Fruit fly (Drosophila melanogaster): Measurements from ENCODE around the gene CG4592.

Gene CG4592

DNA sequence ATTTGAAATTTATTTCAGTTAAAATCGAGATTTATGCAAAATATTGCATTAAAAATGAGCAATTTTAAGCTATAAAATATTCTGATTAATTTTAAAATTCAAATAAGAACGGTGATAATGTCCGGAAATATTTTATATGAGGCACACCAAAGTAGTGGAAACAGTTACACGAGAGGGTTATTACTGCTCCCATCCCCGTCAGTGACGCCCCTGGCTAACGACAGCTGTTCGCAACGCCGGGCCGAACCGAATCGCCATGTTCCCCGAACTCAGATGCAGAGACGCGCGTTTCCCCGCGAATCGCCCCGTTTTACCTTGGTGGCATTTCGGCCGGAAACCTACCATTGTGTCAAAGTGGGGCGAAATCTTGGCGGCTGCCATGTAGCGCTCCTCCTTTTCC is 9.7 kb upstream of the CG4592 start (continued):
- no peak for TF ChIP-seq sima (GFP tag; optimal IDR thresholded peaks at IDR 0.05)
- no peak for TF ChIP-seq CG3163 (GFP tag; optimal IDR thresholded peaks at IDR 0.05)
- no peak for TF ChIP-seq kah (GFP tag; optimal IDR thresholded peaks at IDR 0.05)
- TF ChIP-seq kay (GFP tag; optimal IDR thresholded peaks at IDR 0.05) = no peak
- no peak for TF ChIP-seq BEAF-32 (GFP tag; optimal IDR thresholded peaks at IDR 0.05)
- no peak for TF ChIP-seq dan (GFP tag; IDR thresholded peaks at IDR 0.05)
- no peak for TF ChIP-seq CG10462 (GFP tag; optimal IDR thresholded peaks at IDR 0.05)
- TF ChIP-seq CG8924 (tag; optimal IDR thresholded peaks at IDR 0.05) = no peak
- no peak for TF ChIP-seq CG12071 (GFP tag; optimal IDR thresholded peaks at IDR 0.05)
- no peak for TF ChIP-seq CG14710 (tag; optimal IDR thresholded peaks at IDR 0.05)
- no peak for TF ChIP-seq Kr (GFP tag; optimal IDR thresholded peaks at IDR 0.05)
- no peak for TF ChIP-seq Taf1 (GFP tag; IDR thresholded peaks at IDR 0.05)
- peak; percentile 74 for TF ChIP-seq slbo (GFP tag; IDR thresholded peaks at IDR 0.05)
- peak; percentile 19 for TF ChIP-seq grau (tag; optimal IDR thresholded peaks at IDR 0.05)
- no peak for TF ChIP-seq Mes4 (GFP tag; optimal IDR thresholded peaks at IDR 0.05)
- TF ChIP-seq Dip3 (GFP tag; optimal IDR thresholded peaks at IDR 0.05) = no peak
- no peak for TF ChIP-seq chinmo (GFP tag; IDR thresholded peaks at IDR 0.05; ENCODE audit: partially characterized antibody)
- no peak for TF ChIP-seq CG12942 (GFP tag; optimal IDR thresholded peaks at IDR 0.05)
- no peak for TF ChIP-seq en (GFP tag; optimal IDR thresholded peaks at IDR 0.05)
- no peak for TF ChIP-seq CG12155 (GFP tag; optimal IDR thresholded peaks at IDR 0.05)
- TF ChIP-seq Spps (tag; optimal IDR thresholded peaks at IDR 0.05) = no peak
- no peak for TF ChIP-seq CG2116 (GFP tag; optimal IDR thresholded peaks at IDR 0.05)
- TF ChIP-seq unc-4 (GFP tag; IDR thresholded peaks at IDR 0.05; ENCODE audit: partially characterized antibody) = no peak
- no peak for TF ChIP-seq pros (GFP tag; optimal IDR thresholded peaks at IDR 0.05)
- no peak for TF ChIP-seq CG18011 (GFP tag; optimal IDR thresholded peaks at IDR 0.05)
- TF ChIP-seq CG6175 (GFP tag; IDR thresholded peaks at IDR 0.05) = no peak
- no peak for TF ChIP-seq tio (GFP tag; optimal IDR thresholded peaks at IDR 0.05)
- no peak for TF ChIP-seq seq (GFP tag; IDR thresholded peaks at IDR 0.05)
- no peak for TF ChIP-seq Hr78 (GFP tag; optimal IDR thresholded peaks at IDR 0.05)
- TF ChIP-seq Atf-2 (GFP tag; optimal IDR thresholded peaks at IDR 0.05) = no peak
- TF ChIP-seq CG14014 (GFP tag; IDR thresholded peaks at IDR 0.05) = no peak
- no peak; the same call in 1 of the 2 replicates for TF ChIP-seq CG16779 (GFP tag; IDR thresholded peaks at IDR 0.05)
- no peak for TF ChIP-seq gcm (GFP tag; optimal IDR thresholded peaks at IDR 0.05)
- no peak for TF ChIP-seq amos (GFP tag; IDR thresholded peaks at IDR 0.05; ENCODE audit: partially characterized antibody)
- TF ChIP-seq cad (GFP tag; optimal IDR thresholded peaks at IDR 0.05) = no peak
- no peak for TF ChIP-seq Dref (GFP tag; IDR thresholded peaks at IDR 0.05)
- no peak for TF ChIP-seq CG8089 (GFP tag; optimal IDR thresholded peaks at IDR 0.05)
- TF ChIP-seq croc (GFP tag; conservative IDR thresholded peaks at IDR 0.05) = no peak
- TF ChIP-seq CG12219 (GFP tag; optimal IDR thresholded peaks at IDR 0.05) = no peak
- peak; percentile 39 for TF ChIP-seq CG17359 (tag; optimal IDR thresholded peaks at IDR 0.05)
- TF ChIP-seq ash1 (GFP tag; optimal IDR thresholded peaks at IDR 0.05) = no peak
- TF ChIP-seq Dbx (GFP tag; IDR thresholded peaks at IDR 0.05) = no peak
- TF ChIP-seq CG7963 (GFP tag; IDR thresholded peaks at IDR 0.05; ENCODE audit: partially characterized antibody) = no peak
- no peak for TF ChIP-seq CG14050 (GFP tag; IDR thresholded peaks at IDR 0.05)
- TF ChIP-seq CG12659 (GFP tag; optimal IDR thresholded peaks at IDR 0.05) = peak; percentile 28
- TF ChIP-seq CG9932 (GFP tag; IDR thresholded peaks at IDR 0.05) = peak; percentile 54
- no peak for TF ChIP-seq Sry-β (GFP tag; optimal IDR thresholded peaks at IDR 0.05)
- no peak for TF ChIP-seq Opbp (GFP tag; IDR thresholded peaks at IDR 0.05; ENCODE audit: partially characterized antibody)
- no peak for TF ChIP-seq wdn (GFP tag; IDR thresholded peaks at IDR 0.05)
- no peak for TF ChIP-seq CG34224 (GFP tag; IDR thresholded peaks at IDR 0.05; ENCODE audit: partially characterized antibody)
- TF ChIP-seq CG1529 (GFP tag; optimal IDR thresholded peaks at IDR 0.05) = no peak
- no peak for TF ChIP-seq CG14667 (GFP tag; IDR thresholded peaks at IDR 0.05)
